Worm (Caenorhabditis elegans) whole organism, L3 larva: Measurements from ENCODE around the gene clec-224.

Experiments used
- R02D3.7 ChIP-seq: fragments of 150-350 bp; optimal IDR thresholded peaks from 2 replicates; lab custom pipeline; 2014; ENCODE audit warnings: missing biosample characterization, missing genetic modification characterization
- aly-2 ChIP-seq: fragments of 150-350 bp; optimal IDR thresholded peaks from 2 replicates; lab custom pipeline; 2014; ENCODE audit warnings: missing biosample characterization, missing genetic modification characterization
- ama-1 ChIP-seq: fragments of 150-350 bp; optimal IDR thresholded peaks from 2 replicates; lab custom pipeline; 2018
- ceh-16 ChIP-seq: sonication (generic microtip); optimal IDR thresholded peaks from 2 replicates; lab custom pipeline; 2017; ENCODE audit warnings: missing biosample characterization, missing genetic modification characterization
- daf-12 ChIP-seq: fragments of 150-350 bp; optimal IDR thresholded peaks from 2 replicates; lab custom pipeline; 2014; ENCODE audit warnings: missing biosample characterization, missing genetic modification reagents, missing genetic modification characterization
- egl-27 ChIP-seq: sonication (generic microtip); optimal IDR thresholded peaks from 4 replicates; lab custom pipeline; 2017; ENCODE audit warnings: missing biosample characterization, missing genetic modification reagents, missing genetic modification characterization
- egl-5 ChIP-seq: fragments of 150-350 bp; optimal IDR thresholded peaks from 2 replicates; lab custom pipeline; 2017; ENCODE audit warnings: missing biosample characterization, missing genetic modification reagents, missing genetic modification characterization, inconsistent platforms
- elt-2 ChIP-seq: sonication (generic microtip); optimal IDR thresholded peaks from 2 replicates; lab custom pipeline; 2016; ENCODE audit warnings: missing genetic modification reagents, mild to moderate bottlenecking, missing genetic modification characterization, missing compliant biosample characterization
- elt-3 ChIP-seq, 3 experiments: fragments of 150-350 bp in 1 of 3; sonication (generic microtip) in 2 of 3; optimal IDR thresholded peaks; 2 replicates in 2 of 3; 4 replicates in 1 of 3; lab custom pipeline; 2014 to 2017; ENCODE audit warnings: missing biosample characterization in 3 of 3, missing genetic modification characterization in 3 of 3
- eor-1 ChIP-seq, 2 experiments: fragments of 150-350 bp; optimal IDR thresholded peaks; 2 replicates each; lab custom pipeline; 2014 to 2018; ENCODE audit warnings: missing biosample characterization in 2 of 2, missing genetic modification characterization in 2 of 2
- fkh-2 ChIP-seq: fragments of 150-350 bp; optimal IDR thresholded peaks from 2 replicates; lab custom pipeline; 2014; ENCODE audit warnings: missing biosample characterization, missing genetic modification reagents, missing genetic modification characterization
- fos-1 ChIP-seq: fragments of 150-350 bp; optimal IDR thresholded peaks from 2 replicates; lab custom pipeline; 2014; ENCODE audit warnings: missing biosample characterization, missing genetic modification characterization
- hmg-11 ChIP-seq: sonication (generic microtip); optimal IDR thresholded peaks from 2 replicates; lab custom pipeline; 2016; ENCODE audit warnings: missing genetic modification characterization, missing compliant biosample characterization
- jun-1 ChIP-seq: fragments of 150-350 bp; optimal IDR thresholded peaks from 2 replicates; lab custom pipeline; 2014; ENCODE audit warnings: missing biosample characterization, missing genetic modification reagents, missing genetic modification characterization
- lin-15B ChIP-seq: fragments of 150-350 bp; optimal IDR thresholded peaks from 2 replicates; lab custom pipeline; 2014; ENCODE audit warnings: missing biosample characterization, missing genetic modification characterization
- lin-39 ChIP-seq: fragments of 150-350 bp; optimal IDR thresholded peaks from 2 replicates; lab custom pipeline; 2018; ENCODE audit warnings: missing biosample characterization, missing genetic modification reagents, missing genetic modification characterization
- lsy-12 ChIP-seq: sonication (generic microtip); optimal IDR thresholded peaks from 2 replicates; lab custom pipeline; 2016; ENCODE audit warnings: mild to moderate bottlenecking, missing genetic modification characterization, missing compliant biosample characterization
- mml-1 ChIP-seq: fragments of 150-350 bp; sonication (generic microtip); optimal IDR thresholded peaks from 3 replicates; lab custom pipeline; 2014; ENCODE audit warnings: missing biosample characterization, missing genetic modification characterization
- nfya-1 ChIP-seq: sonication (generic microtip); optimal IDR thresholded peaks from 2 replicates; lab custom pipeline; 2017; ENCODE audit warnings: missing genetic modification characterization, mild to moderate bottlenecking, missing compliant biosample characterization, antibody characterized with exemption, moderate library complexity; ENCODE audit not compliant: insufficient read depth
- nhr-11 ChIP-seq: fragments of 150-350 bp; optimal IDR thresholded peaks from 2 replicates; lab custom pipeline; 2014; ENCODE audit warnings: missing biosample characterization, missing genetic modification characterization
- nhr-23 ChIP-seq: fragments of 150-350 bp; optimal IDR thresholded peaks from 2 replicates; lab custom pipeline; 2014; ENCODE audit warnings: missing biosample characterization, missing genetic modification reagents, missing genetic modification characterization
- nhr-237 ChIP-seq: fragments of 150-350 bp; optimal IDR thresholded peaks from 2 replicates; lab custom pipeline; 2014; ENCODE audit warnings: missing biosample characterization, missing genetic modification characterization
- nhr-25 ChIP-seq: sonication (generic microtip); optimal IDR thresholded peaks from 2 replicates; lab custom pipeline; 2017; ENCODE audit warnings: missing biosample characterization, missing genetic modification characterization
- nhr-28 ChIP-seq: fragments of 150-350 bp; optimal IDR thresholded peaks from 2 replicates; lab custom pipeline; 2014; ENCODE audit warnings: missing biosample characterization, missing genetic modification characterization
- nhr-67 ChIP-seq: fragments of 150-350 bp; optimal IDR thresholded peaks from 2 replicates; lab custom pipeline; 2014; ENCODE audit warnings: missing biosample characterization, missing genetic modification characterization
- nhr-76 ChIP-seq: fragments of 150-350 bp; sonication (generic microtip); optimal IDR thresholded peaks from 5 replicates; lab custom pipeline; 2014; ENCODE audit warnings: missing biosample characterization, missing genetic modification characterization
- nhr-77 ChIP-seq: fragments of 150-350 bp; optimal IDR thresholded peaks from 2 replicates; lab custom pipeline; 2014; ENCODE audit warnings: missing biosample characterization, missing genetic modification characterization
- pha-4 ChIP-seq: fragments of 150-350 bp; optimal IDR thresholded peaks from 2 replicates; lab custom pipeline; 2014; ENCODE audit warnings: missing biosample characterization, missing genetic modification reagents, missing genetic modification characterization
- pqm-1 ChIP-seq: fragments of 150-350 bp; optimal IDR thresholded peaks from 2 replicates; lab custom pipeline; 2017; ENCODE audit warnings: missing biosample characterization, missing genetic modification characterization, inconsistent platforms
- sea-2 ChIP-seq: fragments of 150-350 bp; sonication (generic microtip); optimal IDR thresholded peaks from 4 replicates; lab custom pipeline; 2014; ENCODE audit warnings: missing biosample characterization, missing genetic modification reagents, missing genetic modification characterization
- tbx-2 ChIP-seq: sonication (generic microtip); optimal IDR thresholded peaks from 2 replicates; lab custom pipeline; 2016; ENCODE audit warnings: mild to moderate bottlenecking, missing genetic modification characterization, missing compliant biosample characterization
- unc-39 ChIP-seq: sonication (generic microtip); optimal IDR thresholded peaks from 4 replicates; lab custom pipeline; 2017; ENCODE audit warnings: missing biosample characterization, missing genetic modification characterization
- unc-62 ChIP-seq: fragments of 150-350 bp; sonication (generic microtip); optimal IDR thresholded peaks from 4 replicates; lab custom pipeline; 2014; ENCODE audit warnings: missing biosample characterization, missing genetic modification reagents, missing genetic modification characterization
- zag-1 ChIP-seq: fragments of 150-350 bp; optimal IDR thresholded peaks from 2 replicates; lab custom pipeline; 2014; ENCODE audit warnings: missing biosample characterization, missing genetic modification characterization
- ztf-11 ChIP-seq: fragments of 150-350 bp; optimal IDR thresholded peaks from 2 replicates; lab custom pipeline; 2014; ENCODE audit warnings: missing biosample characterization, missing genetic modification characterization
- ztf-4 ChIP-seq: fragments of 150-350 bp; optimal IDR thresholded peaks from 2 replicates; lab custom pipeline; 2014; ENCODE audit warnings: missing biosample characterization, missing genetic modification characterization

The clec-224 gene

ce11 chrV:12167031-12167430 is 12.2 kb downstream of the clec-224 start:
- TF ChIP-seq nhr-237 (no peak), daf-12 (no peak), ceh-16 (tag; lab: Kevin White, UChicago) (no peak), egl-27 (tag; lab: Kevin White, UChicago) (no peak), lin-15B (tag; lab: Kevin White, UChicago) (no peak), elt-2 (tag; lab: Kevin White, UChicago) (no peak), nhr-25 (no peak), nhr-28 (tag; lab: Kevin White, UChicago) (no peak), sea-2 (GFP tag; lab: Kevin White, UChicago) (no peak), hmg-11 (tag; lab: Kevin White, UChicago) (no peak), jun-1 (tag; lab: Kevin White, UChicago) (no peak), unc-39 (no peak), ama-1 (no peak), nhr-11 (tag; lab: Kevin White, UChicago) (no peak), egl-5 (tag; lab: Kevin White, UChicago) (no peak)

ce11 chrV:12162906-12163305 is 16.3 kb downstream of the clec-224 start, which contains the start of gene srj-4:
srj-4 (plus strand) TSS chrV:12163206.
- TF ChIP-seq lin-39 (tag; lab: Kevin White, UChicago) (no peak), nhr-77 (tag; lab: Kevin White, UChicago) (no peak), nhr-67 (tag; lab: Kevin White, UChicago) (no peak), elt-2 (tag; lab: Kevin White, UChicago) (no peak), eor-1 (tag; optimal IDR thresholded peaks at IDR 0.05; lab: Kevin White, UChicago) (no peak), nhr-23 (tag; lab: Kevin White, UChicago) (no peak), nhr-76 (tag; lab: Kevin White, UChicago) (no peak), sea-2 (GFP tag; lab: Kevin White, UChicago) (no peak), ama-1 (no peak), ztf-4 (no peak), egl-27 (tag; lab: Kevin White, UChicago) (no peak), nhr-25 (no peak), egl-5 (tag; lab: Kevin White, UChicago) (no peak)
- TF ChIP-seq, all 47 proteins: peak for 0

- no peak for TF ChIP-seq nhr-76 (tag; lab: Kevin White, UChicago)
- TF ChIP-seq pqm-1 (tag; lab: Kevin White, UChicago) = no peak
- no peak for TF ChIP-seq aly-2 (tag; lab: Kevin White, UChicago)
- TF ChIP-seq R02D3.7 (tag; lab: Kevin White, UChicago) = no peak
- TF ChIP-seq daf-12 = no peak
- TF ChIP-seq nhr-67 (tag; lab: Kevin White, UChicago) = no peak
- no peak for TF ChIP-seq elt-2 (tag; lab: Kevin White, UChicago)
- no peak for TF ChIP-seq lsy-12
- TF ChIP-seq sea-2 (GFP tag; lab: Kevin White, UChicago) = no peak
- TF ChIP-seq ztf-11 (tag; lab: Kevin White, UChicago) = no peak
- no peak for TF ChIP-seq tbx-2 (tag; lab: Kevin White, UChicago)
- no peak for TF ChIP-seq fkh-2 (tag; lab: Kevin White, UChicago)
- TF ChIP-seq lin-15B (tag; lab: Kevin White, UChicago) = no peak
- no peak for TF ChIP-seq mml-1 (tag; lab: Kevin White, UChicago)
- TF ChIP-seq unc-62 = no peak
These were observed 17.0 kb downstream of the clec-224 start, which contains the start of gene C27A7.5 for ce11 chrV:12162220-12162619. C27A7.5 (minus strand) TSS chrV:12162320.

- TF ChIP-seq fos-1 (tag; lab: Kevin White, UChicago) (no peak), ceh-16 (tag; lab: Kevin White, UChicago) (no peak), nfya-1 (peak; percentile 15), pqm-1 (tag; lab: Kevin White, UChicago) (no peak), nhr-23 (tag; lab: Kevin White, UChicago) (no peak), fkh-2 (tag; lab: Kevin White, UChicago) (no peak), hmg-11 (tag; lab: Kevin White, UChicago) (peak; percentile 34)
These were observed 18.1 kb downstream of the clec-224 start for ce11 chrV:12161157-12161556.

ce11 chrV:12159975-12160374 is 19.3 kb downstream of the clec-224 start:
- no peak for TF ChIP-seq elt-3 (tag; optimal IDR thresholded peaks at IDR 0.05; lab: Kevin White, UChicago)
- TF ChIP-seq ztf-11 (tag; lab: Kevin White, UChicago) = no peak
- no peak for TF ChIP-seq nhr-11 (tag; lab: Kevin White, UChicago)
- no peak for TF ChIP-seq pha-4 (tag; lab: Kevin White, UChicago)
- peak; percentile 51 for TF ChIP-seq nhr-25
- no peak for TF ChIP-seq zag-1 (tag; lab: Kevin White, UChicago)
- TF ChIP-seq egl-5 (tag; lab: Kevin White, UChicago) = peak; percentile 35
